Worm (Caenorhabditis elegans) whole organism, L3 larva: Measurements from ENCODE around the gene Y57A10C.9.

ENCODE experiments used
- ZK546.5 ChIP-seq: sonication (generic microtip); optimal IDR thresholded peaks from 2 replicates; lab custom pipeline; 2017; ENCODE audit warnings: missing biosample characterization, missing genetic modification characterization
- ama-1 ChIP-seq: fragments of 150-350 bp; optimal IDR thresholded peaks from 2 replicates; lab custom pipeline; 2018
- ceh-28 ChIP-seq: fragments of 150-350 bp; optimal IDR thresholded peaks from 2 replicates; lab custom pipeline; 2014; ENCODE audit warnings: missing biosample characterization, missing genetic modification reagents, missing genetic modification characterization
- ceh-82 ChIP-seq: fragments of 150-350 bp; optimal IDR thresholded peaks from 2 replicates; lab custom pipeline; 2014; ENCODE audit warnings: missing biosample characterization, missing genetic modification characterization
- ceh-9 ChIP-seq: sonication (generic microtip); optimal IDR thresholded peaks from 2 replicates; lab custom pipeline; 2018; ENCODE audit warnings: missing biosample characterization, missing genetic modification characterization
- daf-12 ChIP-seq: fragments of 150-350 bp; optimal IDR thresholded peaks from 2 replicates; lab custom pipeline; 2014; ENCODE audit warnings: missing biosample characterization, missing genetic modification reagents, missing genetic modification characterization
- egl-5 ChIP-seq: fragments of 150-350 bp; optimal IDR thresholded peaks from 2 replicates; lab custom pipeline; 2017; ENCODE audit warnings: missing biosample characterization, missing genetic modification reagents, missing genetic modification characterization, inconsistent platforms
- elt-2 ChIP-seq: sonication (generic microtip); optimal IDR thresholded peaks from 2 replicates; lab custom pipeline; 2016; ENCODE audit warnings: missing genetic modification reagents, mild to moderate bottlenecking, missing genetic modification characterization, missing compliant biosample characterization
- eor-1 ChIP-seq, 2 experiments: fragments of 150-350 bp; optimal IDR thresholded peaks; 2 replicates each; lab custom pipeline; 2014 to 2018; ENCODE audit warnings: missing biosample characterization in 2 of 2, missing genetic modification characterization in 2 of 2
- fkh-2 ChIP-seq: fragments of 150-350 bp; optimal IDR thresholded peaks from 2 replicates; lab custom pipeline; 2014; ENCODE audit warnings: missing biosample characterization, missing genetic modification reagents, missing genetic modification characterization
- hmg-11 ChIP-seq: sonication (generic microtip); optimal IDR thresholded peaks from 2 replicates; lab custom pipeline; 2016; ENCODE audit warnings: missing genetic modification characterization, missing compliant biosample characterization
- jun-1 ChIP-seq: fragments of 150-350 bp; optimal IDR thresholded peaks from 2 replicates; lab custom pipeline; 2014; ENCODE audit warnings: missing biosample characterization, missing genetic modification reagents, missing genetic modification characterization
- lin-39 ChIP-seq: fragments of 150-350 bp; optimal IDR thresholded peaks from 2 replicates; lab custom pipeline; 2018; ENCODE audit warnings: missing biosample characterization, missing genetic modification reagents, missing genetic modification characterization
- mdl-1 ChIP-seq: fragments of 150-350 bp; optimal IDR thresholded peaks from 2 replicates; lab custom pipeline; 2014; ENCODE audit warnings: missing biosample characterization, missing genetic modification characterization
- mml-1 ChIP-seq: fragments of 150-350 bp; sonication (generic microtip); optimal IDR thresholded peaks from 3 replicates; lab custom pipeline; 2014; ENCODE audit warnings: missing biosample characterization, missing genetic modification characterization
- nfya-1 ChIP-seq: sonication (generic microtip); optimal IDR thresholded peaks from 2 replicates; lab custom pipeline; 2017; ENCODE audit warnings: missing genetic modification characterization, mild to moderate bottlenecking, missing compliant biosample characterization, antibody characterized with exemption, moderate library complexity; ENCODE audit not compliant: insufficient read depth
- nhr-11 ChIP-seq: fragments of 150-350 bp; optimal IDR thresholded peaks from 2 replicates; lab custom pipeline; 2014; ENCODE audit warnings: missing biosample characterization, missing genetic modification characterization
- nhr-12 ChIP-seq: fragments of 150-350 bp; optimal IDR thresholded peaks from 2 replicates; lab custom pipeline; 2014; ENCODE audit warnings: missing biosample characterization, missing genetic modification characterization
- nhr-23 ChIP-seq: fragments of 150-350 bp; optimal IDR thresholded peaks from 2 replicates; lab custom pipeline; 2014; ENCODE audit warnings: missing biosample characterization, missing genetic modification reagents, missing genetic modification characterization
- nhr-28 ChIP-seq: fragments of 150-350 bp; optimal IDR thresholded peaks from 2 replicates; lab custom pipeline; 2014; ENCODE audit warnings: missing biosample characterization, missing genetic modification characterization
- nhr-43 ChIP-seq: sonication (generic microtip); optimal IDR thresholded peaks from 2 replicates; lab custom pipeline; 2016; ENCODE audit warnings: mild to moderate bottlenecking, missing genetic modification characterization, missing compliant biosample characterization; ENCODE audit not compliant: poor library complexity, severe bottlenecking
- nhr-76 ChIP-seq: fragments of 150-350 bp; sonication (generic microtip); optimal IDR thresholded peaks from 5 replicates; lab custom pipeline; 2014; ENCODE audit warnings: missing biosample characterization, missing genetic modification characterization
- nhr-77 ChIP-seq: fragments of 150-350 bp; optimal IDR thresholded peaks from 2 replicates; lab custom pipeline; 2014; ENCODE audit warnings: missing biosample characterization, missing genetic modification characterization
- pha-4 ChIP-seq: fragments of 150-350 bp; optimal IDR thresholded peaks from 2 replicates; lab custom pipeline; 2014; ENCODE audit warnings: missing biosample characterization, missing genetic modification reagents, missing genetic modification characterization
- pqm-1 ChIP-seq: fragments of 150-350 bp; optimal IDR thresholded peaks from 2 replicates; lab custom pipeline; 2017; ENCODE audit warnings: missing biosample characterization, missing genetic modification characterization, inconsistent platforms
- skn-1 ChIP-seq: fragments of 150-350 bp; optimal IDR thresholded peaks from 2 replicates; lab custom pipeline; 2014; ENCODE audit warnings: missing biosample characterization, missing genetic modification characterization
- snpc-4 ChIP-seq: fragments of 150-350 bp; optimal IDR thresholded peaks from 2 replicates; lab custom pipeline; 2014; ENCODE audit warnings: missing biosample characterization, missing genetic modification characterization
- tbx-2 ChIP-seq: sonication (generic microtip); optimal IDR thresholded peaks from 2 replicates; lab custom pipeline; 2016; ENCODE audit warnings: mild to moderate bottlenecking, missing genetic modification characterization, missing compliant biosample characterization
- unc-39 ChIP-seq: sonication (generic microtip); optimal IDR thresholded peaks from 4 replicates; lab custom pipeline; 2017; ENCODE audit warnings: missing biosample characterization, missing genetic modification characterization
- unc-62 ChIP-seq: fragments of 150-350 bp; sonication (generic microtip); optimal IDR thresholded peaks from 4 replicates; lab custom pipeline; 2014; ENCODE audit warnings: missing biosample characterization, missing genetic modification reagents, missing genetic modification characterization
- ztf-11 ChIP-seq: fragments of 150-350 bp; optimal IDR thresholded peaks from 2 replicates; lab custom pipeline; 2014; ENCODE audit warnings: missing biosample characterization, missing genetic modification characterization
- ztf-4 ChIP-seq: fragments of 150-350 bp; optimal IDR thresholded peaks from 2 replicates; lab custom pipeline; 2014; ENCODE audit warnings: missing biosample characterization, missing genetic modification characterization

Gene Y57A10C.9

DNA sequence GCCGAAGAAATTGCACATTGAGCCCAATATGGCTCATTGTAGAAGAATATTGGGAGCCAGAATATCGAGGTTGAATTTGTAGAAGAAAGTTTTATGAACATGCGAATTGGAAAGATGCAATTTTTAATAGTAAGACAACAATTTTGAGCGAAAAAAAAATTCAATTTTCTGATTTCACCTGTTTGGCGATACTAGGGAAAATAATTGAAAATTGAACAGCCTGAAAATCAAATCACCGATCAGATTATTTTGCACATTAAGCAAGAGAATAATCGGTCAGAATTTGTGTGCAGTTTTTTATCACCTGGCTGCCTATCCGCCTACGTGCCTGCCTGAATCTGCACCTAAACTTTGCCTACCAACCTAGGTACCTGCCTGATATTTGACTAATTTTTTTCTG is 17.9 kb downstream of the Y57A10C.9 start, which contains the start of gene sre-26:
TSS of gene sre-26 (minus strand) at position 101 of the 400 bp plus-strand sequence.
- TF ChIP-seq ceh-9 (tag; lab: Kevin White, UChicago): no peak
- TF ChIP-seq fkh-2 (tag; lab: Kevin White, UChicago): no peak
- TF ChIP-seq eor-1 (tag; optimal IDR thresholded peaks at IDR 0.05; lab: Kevin White, UChicago): no peak
- TF ChIP-seq pha-4 (tag; lab: Kevin White, UChicago): no peak
- TF ChIP-seq nhr-77 (tag; lab: Kevin White, UChicago): no peak
- TF ChIP-seq ztf-4 (tag; lab: Kevin White, UChicago): no peak
- TF ChIP-seq daf-12 (tag; lab: Kevin White, UChicago): no peak
- TF ChIP-seq skn-1 (tag; lab: Kevin White, UChicago): no peak
- TF ChIP-seq egl-5: no peak
- TF ChIP-seq unc-62 (GFP tag; lab: Kevin White, UChicago): no peak
- TF ChIP-seq nhr-76: no peak

DNA sequence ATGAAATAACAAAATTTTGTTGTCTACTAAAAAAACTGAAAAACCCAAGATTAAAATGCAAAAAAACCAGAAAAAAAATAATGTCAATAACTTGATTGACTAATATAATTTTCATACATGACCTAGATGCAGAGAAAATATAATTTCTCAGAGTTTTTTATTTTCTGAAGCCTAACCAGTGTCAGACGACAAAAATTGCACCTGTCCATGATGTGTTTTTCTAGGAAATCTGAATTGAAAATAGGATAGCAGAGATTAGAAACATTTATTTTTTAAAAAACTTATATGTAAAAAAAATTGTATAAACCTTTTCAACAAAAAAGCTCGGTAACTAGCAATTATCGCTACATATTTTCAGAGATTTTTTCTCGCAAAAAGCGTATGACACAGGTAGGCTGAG is 20.3 kb downstream of the Y57A10C.9 start:
- TF ChIP-seq tbx-2 (tag; lab: Kevin White, UChicago): no peak
- no peak for TF ChIP-seq egl-5
- no peak for TF ChIP-seq nhr-76
- no peak for TF ChIP-seq skn-1 (tag; lab: Kevin White, UChicago)

DNA sequence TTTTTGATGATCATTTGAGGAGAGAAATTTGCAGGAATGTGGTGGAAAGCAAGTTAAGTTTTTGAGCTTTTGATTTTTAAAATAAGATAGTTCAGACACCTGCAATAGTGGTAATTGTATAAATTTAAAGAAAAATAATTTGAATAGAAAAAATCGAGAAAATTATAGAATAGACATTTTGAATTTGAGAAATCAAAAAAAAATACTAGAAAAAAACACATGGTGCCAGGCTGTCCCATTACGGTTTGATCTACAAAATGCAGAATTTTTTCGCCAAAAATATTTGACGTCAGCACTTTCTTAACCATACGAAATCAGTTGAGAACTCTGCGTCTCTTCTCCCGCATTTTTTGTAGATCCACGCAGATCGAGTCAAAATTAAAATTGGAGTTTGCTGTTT is 20.8 kb downstream of the Y57A10C.9 start, which contains the start of gene sre-27:
TSS of gene sre-27 (minus strand) at position 101 of the 400 bp plus-strand sequence.
- TF ChIP-seq jun-1 (tag; lab: Kevin White, UChicago) (no peak), ceh-9 (tag; lab: Kevin White, UChicago) (no peak), unc-62 (GFP tag; lab: Kevin White, UChicago) (no peak), ceh-28 (tag; lab: Kevin White, UChicago) (no peak), snpc-4 (tag; lab: Kevin White, UChicago) (no peak)

DNA sequence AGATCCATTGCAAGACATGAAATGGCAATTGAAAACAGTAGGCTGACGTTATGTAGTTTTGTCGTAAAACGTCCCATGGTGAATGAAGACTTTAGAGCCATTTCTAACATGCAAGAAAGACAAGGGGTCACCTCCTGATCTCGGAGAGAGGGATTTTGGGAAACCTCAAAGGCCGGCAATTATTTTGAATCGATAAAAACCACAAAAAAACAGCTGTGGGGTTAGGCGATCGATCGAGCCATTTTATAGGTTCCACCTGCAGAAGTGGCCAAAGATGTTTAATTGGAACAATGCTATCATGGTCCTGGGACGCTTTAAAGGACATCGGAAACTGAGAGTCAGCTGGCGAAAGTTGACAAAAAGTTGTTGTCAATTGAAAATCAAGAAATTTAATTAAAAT is 23.5 kb downstream of the Y57A10C.9 start, which contains the start of gene Y57A10C.11:
TSS of gene Y57A10C.11 (minus strand) at position 101 of the 400 bp plus-strand sequence.
- TF ChIP-seq elt-2 (no peak), pqm-1 (tag; lab: Kevin White, UChicago) (no peak), egl-5 (no peak), ceh-28 (tag; lab: Kevin White, UChicago) (no peak), lin-39 (tag; lab: Kevin White, UChicago) (no peak)
- TF ChIP-seq, all 47 proteins: peak for 0

DNA sequence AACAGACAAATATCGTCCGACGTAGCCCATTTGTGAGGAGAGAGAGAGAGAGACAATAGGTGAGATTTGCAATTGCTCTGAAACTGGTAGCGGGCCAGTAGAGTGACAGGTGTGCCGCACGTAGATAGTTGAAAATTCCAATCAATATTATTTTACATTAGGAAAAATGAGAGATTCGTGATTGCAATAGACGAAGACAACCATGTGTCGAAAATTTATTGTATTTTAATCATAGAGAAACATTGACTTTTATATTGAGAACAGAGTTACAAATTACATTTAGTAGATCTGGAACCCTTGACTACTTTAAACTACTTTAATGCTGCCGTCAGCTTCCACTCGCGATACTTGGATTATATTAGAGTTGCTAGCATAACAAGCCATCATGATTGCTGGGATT is 25.9 kb downstream of the Y57A10C.9 start, which contains the start of gene Y57A10C.1:
TSS of gene Y57A10C.1 (minus strand) at position 101 of the 400 bp plus-strand sequence.
- TF ChIP-seq skn-1 (tag; lab: Kevin White, UChicago): no peak

DNA sequence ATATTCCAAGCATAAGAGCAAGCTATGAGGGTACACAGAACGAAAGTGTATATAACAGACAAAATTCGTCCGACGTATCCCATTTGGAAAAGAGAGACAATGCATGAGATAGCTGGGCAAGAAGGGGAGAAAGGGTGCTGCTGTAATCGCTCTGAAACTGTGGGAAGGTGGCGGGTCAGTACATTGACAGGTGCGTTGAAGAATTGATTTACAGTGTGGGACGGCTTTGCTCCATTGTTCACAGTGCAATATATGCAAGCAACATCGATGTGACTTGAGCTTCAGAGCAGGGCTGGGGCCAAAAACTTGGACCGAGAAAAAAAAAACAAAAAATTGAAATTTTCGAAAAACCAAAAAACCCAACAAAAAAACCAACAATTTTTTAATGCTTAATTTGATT is 28.2 kb downstream of the Y57A10C.9 start, which contains the start of gene F57G9.3:
TSS of gene F57G9.3 (minus strand) at position 101 of the 400 bp plus-strand sequence.
- no peak for TF ChIP-seq nfya-1 (tag; lab: Kevin White, UChicago)
- TF ChIP-seq, all 47 proteins: peak for 0

DNA sequence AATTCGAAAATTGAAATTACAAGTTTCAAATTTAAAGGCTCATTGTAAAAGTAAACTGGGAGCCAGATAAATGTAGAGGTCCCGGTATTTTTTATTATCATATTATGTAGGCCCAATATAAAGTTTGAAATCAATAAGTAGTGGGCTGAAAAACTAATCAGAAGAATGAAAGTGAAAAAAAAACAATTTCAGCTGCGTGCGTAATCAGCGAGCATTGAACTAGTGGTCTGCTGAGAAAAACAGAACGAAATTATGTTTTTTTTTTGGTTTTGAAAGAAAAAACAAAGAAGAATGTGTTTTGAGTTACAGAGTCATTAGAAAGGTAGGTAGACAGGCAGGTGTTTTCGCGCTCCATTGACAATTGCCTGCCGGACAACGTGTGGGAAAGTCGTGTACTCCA is 29.6 kb downstream of the Y57A10C.9 start, which contains the start of gene sre-31:
TSS of gene sre-31 (minus strand) at position 101 of the 400 bp plus-strand sequence.
- TF ChIP-seq hmg-11 (tag; lab: Kevin White, UChicago): no peak
- no peak for TF ChIP-seq ama-1 (lab: Kevin White, UChicago)
- TF ChIP-seq unc-62 (GFP tag; lab: Kevin White, UChicago): no peak
- no peak for TF ChIP-seq skn-1 (tag; lab: Kevin White, UChicago)
- TF ChIP-seq nhr-12 (tag; lab: Kevin White, UChicago): no peak
- TF ChIP-seq eor-1 (tag; optimal IDR thresholded peaks at IDR 0.05; lab: Kevin White, UChicago): no peak
- TF ChIP-seq ZK546.5: no peak
- TF ChIP-seq ceh-82 (tag; lab: Kevin White, UChicago): no peak
- TF ChIP-seq nhr-11 (tag; lab: Kevin White, UChicago): no peak

DNA sequence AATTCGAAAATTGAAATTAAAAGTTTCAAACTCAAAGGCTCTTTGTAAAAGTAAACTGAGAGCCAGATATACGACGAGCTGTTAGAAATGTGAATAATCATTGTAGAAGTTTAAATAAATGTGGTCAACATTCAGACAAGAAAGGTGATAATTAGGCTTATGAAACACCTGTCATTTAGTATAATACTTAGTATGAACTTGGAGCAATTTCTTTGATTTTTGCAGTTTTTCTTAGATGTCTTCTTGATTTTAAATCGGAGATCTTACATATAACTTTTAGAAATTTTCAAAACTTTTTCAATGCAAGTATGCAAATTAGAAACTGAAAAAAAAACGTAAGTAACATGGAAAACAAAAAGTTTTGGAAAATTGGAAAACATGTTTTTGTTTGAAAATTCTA is 31.9 kb downstream of the Y57A10C.9 start, which contains the start of gene sre-30:
TSS of gene sre-30 (minus strand) at position 101 of the 400 bp plus-strand sequence.
- TF ChIP-seq unc-39 (tag; lab: Kevin White, UChicago) (no peak), nhr-23 (tag; lab: Kevin White, UChicago) (no peak), nhr-43 (tag; lab: Kevin White, UChicago) (no peak), elt-2 (no peak), ama-1 (lab: Kevin White, UChicago) (no peak), mdl-1 (tag; lab: Kevin White, UChicago) (no peak), hmg-11 (tag; lab: Kevin White, UChicago) (no peak), ztf-11 (tag; lab: Kevin White, UChicago) (no peak), mml-1 (tag; lab: Kevin White, UChicago) (no peak), nhr-28 (no peak), skn-1 (tag; lab: Kevin White, UChicago) (no peak)
